Worm (Caenorhabditis elegans): ENCODE results near the gene nhr-166.

DNA sequence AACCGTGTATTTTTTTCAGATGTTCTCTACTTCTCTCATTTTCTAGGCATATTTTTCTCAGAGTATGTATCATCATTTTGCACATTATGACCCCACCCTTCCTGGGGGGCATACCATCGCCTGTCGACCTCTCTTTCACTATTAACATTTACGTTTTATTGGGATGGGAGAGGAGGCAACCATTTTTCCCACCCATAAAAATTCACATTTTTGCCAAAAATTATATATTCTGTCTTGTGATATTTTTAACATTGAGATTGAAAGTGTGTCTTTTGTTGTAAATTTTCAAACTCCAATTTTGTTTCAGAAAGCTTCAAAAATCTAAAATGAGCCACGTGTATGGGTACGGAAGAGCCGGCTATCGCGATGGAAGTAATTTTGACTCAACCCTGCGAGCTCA, 14.7 kb downstream of the nhr-166 start, which contains the start of gene F53C3.7:
- TF ChIP-seq nhr-20 (tag; optimal IDR thresholded peaks at IDR 0.05) (no peak), nhr-90 (tag; optimal IDR thresholded peaks at IDR 0.05; ENCODE audit: poor library complexity) (no peak), zag-1 (tag; optimal IDR thresholded peaks at IDR 0.05) (no peak), efl-1 (optimal IDR thresholded peaks at IDR 0.05) (no peak), efl-1 (GFP tag; optimal IDR thresholded peaks at IDR 0.05 in 1 of 2) (no peak), C34B4.2 (tag; optimal IDR thresholded peaks at IDR 0.05) (no peak), dsc-1 (tag; optimal IDR thresholded peaks at IDR 0.05) (no peak), unc-30 (tag; optimal IDR thresholded peaks at IDR 0.05) (no peak), unc-62 (GFP tag; optimal IDR thresholded peaks at IDR 0.05) (no peak), xbp-1 (tag; optimal IDR thresholded peaks at IDR 0.05) (no peak), dpl-1 (GFP tag; optimal IDR thresholded peaks at IDR 0.05) (no peak), lin-13 (GFP tag; optimal IDR thresholded peaks at IDR 0.05) (no peak)

All from whole organism, L1 larva.